Fruit fly (Drosophila melanogaster) whole organism, embryonic: ENCODE data around the gene RpS9.
A peak's percentile ranks its signal among the peaks of the same experiment; 100 is the strongest.

ENCODE experiments used
- Bdp1 ChIP-seq: fragments of 200-800 bp; sonication (Bioruptor generic); optimal IDR thresholded peaks from 3 replicates; lab custom pipeline; 2016; ENCODE audit warnings: missing biosample characterization, missing genetic modification characterization
- Bteb2 ChIP-seq: fragments of 200-800 bp; sonication (Bioruptor generic); optimal IDR thresholded peaks from 2 replicates; lab custom pipeline; 2016; ENCODE audit warnings: missing biosample characterization, missing genetic modification characterization
- CG10267 ChIP-seq: fragments of 200-800 bp; sonication (Bioruptor generic); optimal IDR thresholded peaks from 2 replicates; lab custom pipeline; 2018; ENCODE audit warnings: missing biosample characterization, mild to moderate bottlenecking, missing genetic modification characterization, moderate library complexity
- CG10462 ChIP-seq: fragments of 200-800 bp; sonication (Bioruptor generic); optimal IDR thresholded peaks from 2 replicates; lab custom pipeline; 2016; ENCODE audit warnings: missing biosample characterization, missing genetic modification characterization
- CG13424 ChIP-seq: fragments of 200-800 bp; sonication (Bioruptor generic); optimal IDR thresholded peaks from 2 replicates; lab custom pipeline; 2019; ENCODE audit warnings: missing biosample characterization, mild to moderate bottlenecking, missing genetic modification characterization, moderate library complexity
- CG14860 ChIP-seq: fragments of 200-800 bp; sonication (Bioruptor generic); IDR thresholded peaks from 3 replicates; pipeline ENCODE4 v1.3.6; 2022; ENCODE audit warnings: missing biosample characterization, missing genetic modification characterization; ENCODE audit not compliant: partially characterized antibody
- CG14965 ChIP-seq: fragments of 200-800 bp; sonication (Bioruptor generic); optimal IDR thresholded peaks from 2 replicates; lab custom pipeline; 2016; ENCODE audit warnings: missing biosample characterization, missing genetic modification characterization, borderline replicate concordance
- CG1602 ChIP-seq: fragments of 200-800 bp; sonication (Bioruptor generic); optimal IDR thresholded peaks from 3 replicates; lab custom pipeline; 2016; ENCODE audit warnings: missing biosample characterization, missing genetic modification characterization
- CG17359 ChIP-seq: fragments of 200-800 bp; sonication (Bioruptor generic); optimal IDR thresholded peaks from 3 replicates; lab custom pipeline; 2018; ENCODE audit warnings: missing biosample characterization, mild to moderate bottlenecking, missing genetic modification characterization, moderate library complexity
- CG17361 ChIP-seq: fragments of 200-800 bp; sonication (Bioruptor generic); IDR thresholded peaks from 3 replicates; pipeline ENCODE4 v1.3.6; 2022; ENCODE audit warnings: missing biosample characterization, missing genetic modification characterization
- CG17385 ChIP-seq: fragments of 200-800 bp; sonication (Bioruptor generic); optimal IDR thresholded peaks from 3 replicates; lab custom pipeline; 2018; ENCODE audit warnings: missing biosample characterization, mild to moderate bottlenecking, missing genetic modification characterization
- CG18599 ChIP-seq: fragments of 200-800 bp; sonication (Bioruptor generic); optimal IDR thresholded peaks from 3 replicates; lab custom pipeline; 2017; ENCODE audit warnings: missing biosample characterization, missing genetic modification characterization, mild to moderate bottlenecking, moderate library complexity, missing genetic modification reagents
- CG2116 ChIP-seq: fragments of 200-800 bp; sonication (Bioruptor generic); optimal IDR thresholded peaks from 3 replicates; lab custom pipeline; 2018; ENCODE audit warnings: missing biosample characterization, mild to moderate bottlenecking, missing genetic modification characterization
- CG32767 ChIP-seq: fragments of 200-800 bp; sonication (Bioruptor generic); IDR thresholded peaks from 2 replicates; pipeline ENCODE4 v1.3.6; 2022; ENCODE audit warnings: missing biosample characterization, missing genetic modification characterization
- CG34224 ChIP-seq: fragments of 200-800 bp; sonication (Bioruptor generic); IDR thresholded peaks from 3 replicates; pipeline ENCODE4 v1.3.6; 2022; ENCODE audit warnings: missing biosample characterization, missing genetic modification characterization; ENCODE audit not compliant: partially characterized antibody
- CG4360 ChIP-seq: fragments of 200-800 bp; sonication (Bioruptor generic); IDR thresholded peaks from 2 replicates; pipeline ENCODE4 v1.3.6; 2022; ENCODE audit warnings: missing biosample characterization, missing genetic modification characterization
- CG6689 ChIP-seq: fragments of 200-800 bp; sonication (Bioruptor generic); IDR thresholded peaks from 2 replicates; pipeline ENCODE4 v1.3.6; 2022; ENCODE audit warnings: missing biosample characterization, missing genetic modification characterization
- CG8089 ChIP-seq: fragments of 200-800 bp; sonication (Bioruptor generic); optimal IDR thresholded peaks from 3 replicates; lab custom pipeline; 2016; ENCODE audit warnings: missing biosample characterization, missing genetic modification characterization
- Chrac-16 ChIP-seq: fragments of 200-800 bp; sonication (Bioruptor generic); optimal IDR thresholded peaks from 3 replicates; lab custom pipeline; 2016; ENCODE audit warnings: missing biosample characterization, missing genetic modification characterization
- Dad ChIP-seq: fragments of 200-800 bp; sonication (Bioruptor generic); optimal IDR thresholded peaks from 3 replicates; lab custom pipeline; 2016; ENCODE audit warnings: missing biosample characterization, missing genetic modification characterization
- Doc2 ChIP-seq: fragments of 200-800 bp; sonication (Bioruptor generic); IDR thresholded peaks from 2 replicates; pipeline ENCODE4 v1.3.6; 2022; ENCODE audit warnings: missing biosample characterization, missing genetic modification characterization
- H15 ChIP-seq: fragments of 200-800 bp; sonication (Bioruptor generic); IDR thresholded peaks from 3 replicates; pipeline ENCODE4 v1.3.6; 2022; ENCODE audit warnings: missing biosample characterization, missing genetic modification characterization
- Hmr ChIP-seq: fragments of 200-800 bp; sonication (Bioruptor generic); optimal IDR thresholded peaks from 3 replicates; lab custom pipeline; 2017; ENCODE audit warnings: mild to moderate bottlenecking, missing biosample characterization, missing genetic modification reagents, missing genetic modification characterization
- Hr39 ChIP-seq: fragments of >200 bp; optimal IDR thresholded peaks from 2 replicates; lab custom pipeline; 2017
- Med ChIP-seq: fragments of 200-800 bp; sonication (Bioruptor generic); peaks from one replicate; lab custom pipeline; 2016; ENCODE audit warnings: missing biosample characterization, missing genetic modification characterization, mild to moderate bottlenecking, inconsistent platforms, moderate library complexity
- Poxn ChIP-seq: fragments of 200-800 bp; sonication (Bioruptor generic); IDR thresholded peaks from 2 replicates; pipeline ENCODE4 v1.3.6; 2022; ENCODE audit warnings: missing biosample characterization, missing genetic modification characterization
- Ravus ChIP-seq: fragments of 200-800 bp; sonication (Bioruptor generic); IDR thresholded peaks from 2 replicates; pipeline ENCODE4 v1.3.6; 2022; ENCODE audit warnings: missing biosample characterization, missing genetic modification characterization
- Tbp ChIP-seq: fragments of >200 bp; optimal IDR thresholded peaks from 2 replicates; lab custom pipeline; 2018; ENCODE audit warnings: missing biosample characterization, missing genetic modification characterization
- YL-1 ChIP-seq: fragments of 200-800 bp; sonication (Bioruptor generic); optimal IDR thresholded peaks from 3 replicates; lab custom pipeline; 2017; ENCODE audit warnings: missing biosample characterization, mild to moderate bottlenecking, missing genetic modification characterization
- ab ChIP-seq: fragments of 200-800 bp; sonication (Bioruptor generic); optimal IDR thresholded peaks from 2 replicates; lab custom pipeline; 2016; ENCODE audit warnings: missing biosample characterization, missing genetic modification characterization
- abd-A ChIP-seq: fragments of 200-800 bp; sonication (Bioruptor generic); optimal IDR thresholded peaks from 3 replicates; lab custom pipeline; 2019; ENCODE audit warnings: missing biosample characterization, mild to moderate bottlenecking, missing genetic modification characterization, moderate library complexity
- ase ChIP-seq: fragments of 200-800 bp; sonication (Bioruptor generic); IDR thresholded peaks from 3 replicates; pipeline ENCODE4 v1.3.6; 2022; ENCODE audit warnings: missing biosample characterization, missing genetic modification characterization
- cg ChIP-seq: fragments of 200-800 bp; sonication (Bioruptor generic); optimal IDR thresholded peaks from 3 replicates; lab custom pipeline; 2019; ENCODE audit warnings: missing biosample characterization, mild to moderate bottlenecking, missing genetic modification characterization, moderate library complexity
- dimm ChIP-seq: fragments of 200-800 bp; sonication (Bioruptor generic); IDR thresholded peaks from 2 replicates; pipeline ENCODE4 v1.3.6; 2022; ENCODE audit warnings: missing biosample characterization, missing genetic modification characterization
- h ChIP-seq: fragments of >200 bp; optimal IDR thresholded peaks from 2 replicates; lab custom pipeline; 2017
- hb ChIP-seq: fragments of 200-800 bp; sonication (Bioruptor generic); IDR thresholded peaks from 3 replicates; pipeline ENCODE4 v1.3.6; 2022; ENCODE audit warnings: missing biosample characterization, missing genetic modification characterization; ENCODE audit not compliant: partially characterized antibody
- hbn ChIP-seq: fragments of 200-800 bp; sonication (Bioruptor generic); IDR thresholded peaks from 2 replicates; pipeline ENCODE4 v1.3.6; 2022; ENCODE audit warnings: missing biosample characterization, missing genetic modification characterization; ENCODE audit not compliant: partially characterized antibody
- her ChIP-seq: fragments of 200-800 bp; sonication (Bioruptor generic); optimal IDR thresholded peaks from 2 replicates; lab custom pipeline; 2016; ENCODE audit warnings: missing biosample characterization, missing genetic modification characterization
- jigr1 ChIP-seq: fragments of 200-800 bp; sonication (Bioruptor generic); IDR thresholded peaks from 3 replicates; pipeline ENCODE4 v1.3.6; 2022; ENCODE audit warnings: missing biosample characterization, missing genetic modification characterization
- kah ChIP-seq: fragments of 200-800 bp; sonication (Bioruptor generic); optimal IDR thresholded peaks from 2 replicates; lab custom pipeline; 2018; ENCODE audit warnings: missing biosample characterization, mild to moderate bottlenecking, missing genetic modification characterization
- lab ChIP-seq: fragments of 200-800 bp; sonication (Bioruptor generic); optimal IDR thresholded peaks from 3 replicates; lab custom pipeline; 2017; ENCODE audit warnings: missing biosample characterization, missing genetic modification characterization, mild to moderate bottlenecking, moderate library complexity, missing genetic modification reagents
- mirr ChIP-seq: fragments of 200-800 bp; sonication (Bioruptor generic); optimal IDR thresholded peaks from 3 replicates; lab custom pipeline; 2018; ENCODE audit warnings: missing biosample characterization, mild to moderate bottlenecking, missing genetic modification characterization
- nerfin-1 ChIP-seq: fragments of 200-800 bp; sonication (Bioruptor generic); optimal IDR thresholded peaks from 3 replicates; lab custom pipeline; 2019; ENCODE audit warnings: missing biosample characterization, mild to moderate bottlenecking, missing genetic modification characterization, moderate library complexity
- nmo ChIP-seq: fragments of 200-800 bp; sonication (Bioruptor generic); optimal IDR thresholded peaks from 2 replicates; lab custom pipeline; 2018; ENCODE audit warnings: missing biosample characterization, mild to moderate bottlenecking, missing genetic modification characterization, moderate library complexity
- stc ChIP-seq: fragments of 200-800 bp; sonication (Bioruptor generic); IDR thresholded peaks from 2 replicates; pipeline ENCODE4 v1.3.6; 2022; ENCODE audit warnings: missing biosample characterization, missing genetic modification characterization
- vfl ChIP-seq: fragments of 200-800 bp; sonication (Bioruptor generic); optimal IDR thresholded peaks from 2 replicates; lab custom pipeline; 2016; ENCODE audit warnings: missing biosample characterization, missing genetic modification characterization

The RpS9 gene

DNA sequence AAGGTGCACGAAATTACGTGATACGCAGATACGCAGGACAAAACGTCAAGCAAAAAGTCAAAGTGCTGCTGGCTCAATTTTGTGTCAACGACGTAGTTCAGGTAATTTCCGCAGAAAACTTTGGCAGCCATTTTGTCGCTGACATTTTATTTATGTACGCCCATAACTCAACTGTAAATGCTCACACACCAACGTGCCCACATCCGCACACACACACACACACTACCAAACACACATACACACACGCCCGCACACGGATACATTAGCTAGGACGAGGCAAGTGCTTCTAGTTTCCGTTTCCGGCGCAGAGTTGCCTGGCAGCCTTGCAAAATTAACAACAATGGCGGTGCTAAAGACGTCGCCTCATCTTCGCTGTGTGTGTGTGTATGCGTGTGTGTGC lies 14.1 kb upstream of the RpS9 start, which contains the start of gene CG33700:
Gene CG33700 (minus strand): TSS at position 101 of the 400 bp plus-strand sequence.
- TF ChIP-seq Hmr (GFP tag; lab: Kevin White, UChicago) (peak; percentile 9), CG18599 (GFP tag; lab: Kevin White, UChicago) (peak; percentile 14), Med (GFP tag; lab: Kevin White, UChicago) (peak; percentile 24), CG14860 (no peak), mirr (peak; percentile 16), h (lab: Kevin White, UChicago) (no peak), CG17385 (GFP tag; lab: Kevin White, UChicago) (no peak), abd-A (tag; lab: Kevin White, UChicago) (peak; percentile 24)

dm6 chr3L:9513309-9513708 lies 2.0 kb upstream of the RpS9 start, which contains the start of gene CG33702:
Gene CG33702, minus strand, starts transcription at chr3L:9513409.
- TF ChIP-seq ase = no peak
- TF ChIP-seq CG8089 (GFP tag; lab: Kevin White, UChicago) = no peak
- TF ChIP-seq nmo = no peak
- no peak for TF ChIP-seq Tbp (GFP tag; lab: Kevin White, UChicago)
- TF ChIP-seq CG1602 (GFP tag; lab: Kevin White, UChicago) = no peak
- no peak for TF ChIP-seq cg (GFP tag; lab: Kevin White, UChicago)
- TF ChIP-seq Bteb2 (GFP tag; lab: Kevin White, UChicago) = no peak
- TF ChIP-seq nerfin-1 (tag; lab: Kevin White, UChicago) = no peak
- no peak for TF ChIP-seq CG6689
- TF ChIP-seq lab (GFP tag; lab: Kevin White, UChicago) = no peak
- TF ChIP-seq Bdp1 (GFP tag; lab: Kevin White, UChicago) = no peak
- no peak for TF ChIP-seq kah
- no peak for TF ChIP-seq CG4360 (GFP tag; lab: Robert Waterston, UW)
- no peak for TF ChIP-seq Hr39 (lab: Kevin White, UChicago)
- TF ChIP-seq dimm (GFP tag; lab: Robert Waterston, UW) = no peak
- no peak for TF ChIP-seq stc
- TF ChIP-seq Doc2 (GFP tag; lab: Robert Waterston, UW) = no peak
- TF ChIP-seq Ravus (GFP tag; lab: Robert Waterston, UW) = no peak
- no peak for TF ChIP-seq CG17361 (GFP tag; lab: Robert Waterston, UW)
- TF ChIP-seq CG10267 (tag; lab: Kevin White, UChicago) = no peak

DNA sequence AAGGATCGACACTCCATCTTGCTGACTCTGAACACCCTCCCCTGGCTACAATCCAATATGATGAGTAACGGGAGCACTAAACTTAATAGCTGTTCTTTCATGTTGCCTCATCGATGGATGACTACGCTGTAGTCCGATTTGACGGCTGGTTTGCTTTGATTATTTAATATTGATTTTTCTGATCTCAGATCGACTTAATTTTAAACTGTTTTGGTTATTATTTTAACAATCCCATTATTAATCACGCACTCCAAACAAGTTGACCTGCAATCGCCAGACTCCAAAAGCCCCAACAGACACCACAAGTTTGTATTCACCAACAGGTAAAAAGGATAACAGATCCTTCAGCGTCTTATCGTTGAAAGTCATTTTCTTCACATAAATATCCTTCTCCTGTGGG lies 1.2 kb upstream of the RpS9 start, which contains the start of gene CG33703:
Gene CG33703 (minus strand): TSS at position 101 of the 400 bp plus-strand sequence.
- TF ChIP-seq CG32767 (GFP tag; lab: Robert Waterston, UW) (no peak), Chrac-16 (GFP tag; lab: Kevin White, UChicago) (no peak), nmo (no peak), CG13424 (no peak), CG17361 (GFP tag; lab: Robert Waterston, UW) (no peak)
- TF ChIP-seq, all 482 proteins: peak for 0

DNA sequence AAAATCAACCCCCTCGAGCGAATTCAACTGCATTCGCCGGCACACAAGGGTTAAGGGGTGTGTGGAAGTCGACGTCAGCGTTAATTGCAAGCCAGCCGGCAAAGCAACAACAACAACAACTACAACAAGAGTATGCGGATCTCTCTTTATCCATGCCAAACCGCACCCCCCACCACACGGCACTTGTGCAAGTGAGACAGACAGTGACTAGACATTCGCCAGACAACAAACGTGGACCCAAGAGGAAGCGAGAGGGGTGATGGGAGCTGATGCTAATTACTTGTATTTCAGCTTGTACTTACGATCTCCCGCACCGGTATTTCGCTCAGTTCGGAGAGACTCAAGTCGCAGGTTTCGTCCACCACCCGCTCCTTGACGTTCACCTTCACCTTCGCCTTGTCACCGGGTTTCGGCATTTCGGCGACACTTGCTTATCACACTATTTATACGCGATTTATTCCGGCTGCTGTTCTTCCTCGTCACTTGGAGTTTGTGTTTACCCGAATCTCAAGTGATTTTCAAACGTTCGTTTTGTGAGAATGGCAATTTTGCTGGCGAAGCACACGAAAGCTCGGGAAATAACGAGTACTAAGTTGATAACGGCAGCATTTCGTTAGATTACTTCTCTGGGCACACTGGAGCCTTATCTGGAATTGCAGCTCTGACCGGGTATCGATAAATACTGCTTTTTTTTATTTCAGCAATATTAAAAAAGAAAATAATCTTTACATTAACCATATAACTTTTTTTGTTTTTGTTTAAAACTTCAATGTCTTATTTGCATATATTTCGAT lies 2.1 kb downstream of the RpS9 start, which contains the start of gene CG3408:
Gene CG3408 (minus strand): TSS at position 547 of the 794 bp plus-strand sequence.
- TF ChIP-seq Dad (GFP tag; lab: Kevin White, UChicago) (peak; percentile 32), jigr1 (GFP tag; lab: Robert Waterston, UW) (no peak), CG14965 (GFP tag; lab: Kevin White, UChicago) (no peak), ab (GFP tag; lab: Kevin White, UChicago) (no peak), H15 (GFP tag; lab: Robert Waterston, UW) (no peak), YL-1 (GFP tag; lab: Kevin White, UChicago) (peak; percentile 60), Poxn (no peak), CG2116 (GFP tag; lab: Kevin White, UChicago) (peak; percentile 97), hb (GFP tag; lab: Robert Waterston, UW) (no peak), Hr39 (lab: Kevin White, UChicago) (no peak), CG34224 (no peak; the same call in 2 of the 3 replicates), hbn (GFP tag; lab: Robert Waterston, UW) (no peak), CG10462 (GFP tag; lab: Kevin White, UChicago) (no peak), vfl (GFP tag; lab: Kevin White, UChicago) (no peak), CG10267 (tag; lab: Kevin White, UChicago) (peak; percentile 39), stc (no peak), CG17359 (tag; lab: Kevin White, UChicago) (peak; percentile 20), her (GFP tag; lab: Kevin White, UChicago) (no peak)
